Fruit fly (Drosophila melanogaster): ENCODE measurements around the gene Ir76b.

The Ir76b gene

dm6 chr3L:20138327-20138726 is 27.0 kb upstream of the Ir76b start:
- TF ChIP-seq psq (GFP tag; optimal IDR thresholded peaks at IDR 0.05): no peak
- no peak for TF ChIP-seq Hr83 (GFP tag; optimal IDR thresholded peaks at IDR 0.05; ENCODE audit: poor library complexity, severe bottlenecking)
- TF ChIP-seq dsf (GFP tag; optimal IDR thresholded peaks at IDR 0.05; ENCODE audit: borderline replicate concordance): no peak
- no peak for TF ChIP-seq CG9705 (GFP tag; optimal IDR thresholded peaks at IDR 0.05)
- TF ChIP-seq lola (GFP tag; optimal IDR thresholded peaks at IDR 0.05): no peak
- no peak for TF ChIP-seq HLH106 (tag; optimal IDR thresholded peaks at IDR 0.05)
- TF ChIP-seq Vsx2 (GFP tag; optimal IDR thresholded peaks at IDR 0.05; ENCODE audit: partially characterized antibody): no peak
- no peak for TF ChIP-seq fru (GFP tag; optimal IDR thresholded peaks at IDR 0.05)
- no peak for TF ChIP-seq Jra (GFP tag; optimal IDR thresholded peaks at IDR 0.05)
- TF ChIP-seq CrebA (GFP tag; optimal IDR thresholded peaks at IDR 0.05; ENCODE audit: borderline replicate concordance): no peak
- TF ChIP-seq Myc (optimal IDR thresholded peaks at IDR 0.05): no peak
- TF ChIP-seq Rel (GFP tag; optimal IDR thresholded peaks at IDR 0.05): no peak
- TF ChIP-seq Rel (tag; optimal IDR thresholded peaks at IDR 0.05): no peak
- no peak for TF ChIP-seq OdsH (GFP tag; optimal IDR thresholded peaks at IDR 0.05)
- TF ChIP-seq dl (GFP tag; optimal IDR thresholded peaks at IDR 0.05; ENCODE audit: insufficient read depth in 1 of 2, partially characterized antibody in 2 of 2): no peak

dm6 chr3L:20133168-20133567 is 21.8 kb upstream of the Ir76b start, which contains the start of gene CG7335:
CG7335 (minus strand) TSS chr3L:20133268.
- TF ChIP-seq Jra (GFP tag; optimal IDR thresholded peaks at IDR 0.05) (no peak), HLH106 (tag; optimal IDR thresholded peaks at IDR 0.05) (no peak), foxo (GFP tag; optimal IDR thresholded peaks at IDR 0.05) (no peak), Dif (GFP tag; optimal IDR thresholded peaks at IDR 0.05; ENCODE audit: partially characterized antibody) (no peak), br (GFP tag; optimal IDR thresholded peaks at IDR 0.05) (no peak), Abd-B (GFP tag; optimal IDR thresholded peaks at IDR 0.05) (no peak), Hr78 (GFP tag; optimal IDR thresholded peaks at IDR 0.05) (no peak), sv (GFP tag; optimal IDR thresholded peaks at IDR 0.05) (no peak), h (GFP tag; optimal IDR thresholded peaks at IDR 0.05) (no peak), ey (GFP tag; optimal IDR thresholded peaks at IDR 0.05) (no peak), Sp1 (GFP tag; optimal IDR thresholded peaks at IDR 0.05) (no peak), dl (GFP tag; optimal IDR thresholded peaks at IDR 0.05; ENCODE audit: insufficient read depth in 1 of 2, partially characterized antibody in 2 of 2) (no peak), Myc (optimal IDR thresholded peaks at IDR 0.05) (no peak)

- TF ChIP-seq br (GFP tag; optimal IDR thresholded peaks at IDR 0.05) (no peak), rgr (GFP tag; optimal IDR thresholded peaks at IDR 0.05) (no peak), Hr83 (GFP tag; optimal IDR thresholded peaks at IDR 0.05; ENCODE audit: poor library complexity, severe bottlenecking) (no peak), Hr78 (GFP tag; optimal IDR thresholded peaks at IDR 0.05) (no peak), woc (GFP tag; optimal IDR thresholded peaks at IDR 0.05) (no peak), lola (GFP tag; optimal IDR thresholded peaks at IDR 0.05) (no peak), dsf (GFP tag; optimal IDR thresholded peaks at IDR 0.05; ENCODE audit: borderline replicate concordance) (no peak)
These were observed 20.3 kb upstream of the Ir76b start, which contains the start of gene obst-J for dm6 chr3L:20131643-20132042. obst-J (minus strand) TSS chr3L:20131743.

dm6 chr3L:20129032-20129431 is 17.7 kb upstream of the Ir76b start, which contains the start of gene gig:
gig (plus strand) TSS chr3L:20129181.
- no peak for TF ChIP-seq sv (GFP tag; optimal IDR thresholded peaks at IDR 0.05)
- no peak for TF ChIP-seq Rel (GFP tag; optimal IDR thresholded peaks at IDR 0.05)
- TF ChIP-seq Rel (tag; optimal IDR thresholded peaks at IDR 0.05): peak; percentile 91

- TF ChIP-seq foxo (GFP tag; optimal IDR thresholded peaks at IDR 0.05) (no peak), fru (GFP tag; optimal IDR thresholded peaks at IDR 0.05) (no peak), br (GFP tag; optimal IDR thresholded peaks at IDR 0.05) (no peak), Mio (GFP tag; optimal IDR thresholded peaks at IDR 0.05) (no peak), lola (GFP tag; optimal IDR thresholded peaks at IDR 0.05) (no peak), woc (GFP tag; optimal IDR thresholded peaks at IDR 0.05) (no peak), h (GFP tag; optimal IDR thresholded peaks at IDR 0.05) (no peak), Jra (GFP tag; optimal IDR thresholded peaks at IDR 0.05) (no peak), Myc (optimal IDR thresholded peaks at IDR 0.05) (no peak), N (GFP tag; optimal IDR thresholded peaks at IDR 0.05) (no peak), CG9705 (GFP tag; optimal IDR thresholded peaks at IDR 0.05) (no peak)
These were observed 15.9 kb upstream of the Ir76b start, which contains the start of gene CG7365 for dm6 chr3L:20127281-20127680. CG7365 (minus strand) TSS chr3L:20127381.

- TF ChIP-seq dl (GFP tag; optimal IDR thresholded peaks at IDR 0.05; ENCODE audit: insufficient read depth in 1 of 2, partially characterized antibody in 2 of 2) (no peak), sage (GFP tag; optimal IDR thresholded peaks at IDR 0.05) (no peak), Mio (GFP tag; optimal IDR thresholded peaks at IDR 0.05) (no peak), N (GFP tag; optimal IDR thresholded peaks at IDR 0.05) (no peak), OdsH (GFP tag; optimal IDR thresholded peaks at IDR 0.05) (no peak), GATAd (GFP tag; optimal IDR thresholded peaks at IDR 0.05) (no peak), Vsx2 (GFP tag; optimal IDR thresholded peaks at IDR 0.05; ENCODE audit: partially characterized antibody) (no peak), h (GFP tag; optimal IDR thresholded peaks at IDR 0.05) (no peak), Hr78 (GFP tag; optimal IDR thresholded peaks at IDR 0.05) (no peak), lola (GFP tag; optimal IDR thresholded peaks at IDR 0.05) (no peak), Jra (GFP tag; optimal IDR thresholded peaks at IDR 0.05) (no peak)
These were observed 14.8 kb upstream of the Ir76b start for dm6 chr3L:20126106-20126505.

Measured in whole organism, wandering third instar larva.